Worm (Caenorhabditis elegans) whole organism, L1 larva: ENCODE measurements around the gene F31E3.6.

Experiments used
- aly-2 ChIP-seq: fragments of 150-350 bp; optimal IDR thresholded peaks from 2 replicates; lab custom pipeline; 2014; ENCODE audit warnings: missing biosample characterization, missing genetic modification characterization
- ama-1 ChIP-seq: fragments of 150-350 bp; optimal IDR thresholded peaks from 2 replicates; lab custom pipeline; 2014
- efl-3 ChIP-seq: fragments of 200-800 bp; sonication (Bioruptor generic); optimal IDR thresholded peaks from 2 replicates; lab custom pipeline; 2018; ENCODE audit warnings: mild to moderate bottlenecking, missing genetic modification characterization, missing compliant biosample characterization
- fos-1 ChIP-seq: fragments of 150-350 bp; optimal IDR thresholded peaks from 2 replicates; lab custom pipeline; 2014; ENCODE audit warnings: missing biosample characterization, missing genetic modification characterization
- jun-1 ChIP-seq: fragments of 150-350 bp; optimal IDR thresholded peaks from 2 replicates; lab custom pipeline; 2014; ENCODE audit warnings: missing biosample characterization, missing genetic modification reagents, missing genetic modification characterization
- lin-15B ChIP-seq: fragments of 150-350 bp; sonication (generic microtip); optimal IDR thresholded peaks from 3 replicates; lab custom pipeline; 2014; ENCODE audit warnings: missing biosample characterization, missing genetic modification characterization
- nhr-237 ChIP-seq: fragments of 150-350 bp; optimal IDR thresholded peaks from 2 replicates; lab custom pipeline; 2014; ENCODE audit warnings: missing biosample characterization, missing genetic modification characterization
- nhr-76 ChIP-seq: sonication (generic microtip); optimal IDR thresholded peaks from 2 replicates; lab custom pipeline; 2017; ENCODE audit warnings: missing biosample characterization, missing genetic modification characterization
- sptf-1 ChIP-seq: fragments of 150-350 bp; optimal IDR thresholded peaks from 2 replicates; lab custom pipeline; 2014; ENCODE audit warnings: missing biosample characterization, missing genetic modification characterization
- unc-62 ChIP-seq: fragments of 150-350 bp; optimal IDR thresholded peaks from 2 replicates; lab custom pipeline; 2014; ENCODE audit warnings: missing biosample characterization, missing genetic modification reagents, missing genetic modification characterization

- TF ChIP-seq ama-1 (lab: Kevin White, UChicago) (no peak), unc-62 (GFP tag; lab: Kevin White, UChicago) (no peak), lin-15B (tag; lab: Kevin White, UChicago) (no peak), jun-1 (tag; lab: Kevin White, UChicago) (no peak), nhr-76 (tag; lab: Kevin White, UChicago) (no peak), nhr-237 (tag; lab: Kevin White, UChicago) (no peak), efl-3 (no peak), aly-2 (tag; lab: Kevin White, UChicago) (no peak), fos-1 (no peak), sptf-1 (tag; lab: Kevin White, UChicago) (no peak)
Observed at ce11 chrIII:7019724-7020123, 37.8 kb downstream of the F31E3.6 start.
